Worm (Caenorhabditis elegans) whole organism, L4 larva: ENCODE results near the gene T11F9.1.
A peak's percentile ranks its signal among the peaks of the same experiment; 100 is the strongest.
"Not testable (repeated sequence)": the region's sequence is repeated elsewhere in the genome, so short reads cannot be mapped to it uniquely, and the experiment has no call there.

Source experiments
- F49E8.2 ChIP-seq: sonication (generic microtip); optimal IDR thresholded peaks from 2 replicates; lab custom pipeline; 2016; ENCODE audit warnings: missing compliant biosample characterization, mild to moderate bottlenecking, missing genetic modification characterization, borderline replicate concordance
- ZK337.2 ChIP-seq: fragments of 200-800 bp; sonication (Bioruptor generic); IDR thresholded peaks from 2 replicates; pipeline ENCODE4 v1.3.6; 2022; ENCODE audit warnings: missing genetic modification reagents, missing genetic modification characterization, missing compliant biosample characterization
- ama-1 ChIP-seq: fragments of 150-350 bp; optimal IDR thresholded peaks from 2 replicates; lab custom pipeline; 2014; ENCODE audit warnings: inconsistent platforms, mixed read lengths
- ceh-32 ChIP-seq: sonication (generic microtip); optimal IDR thresholded peaks from 2 replicates; lab custom pipeline; 2016; ENCODE audit warnings: mild to moderate bottlenecking, missing genetic modification characterization, missing compliant biosample characterization; ENCODE audit not compliant: poor library complexity
- ceh-62 ChIP-seq: sonication (generic microtip); optimal IDR thresholded peaks from 2 replicates; lab custom pipeline; 2017; ENCODE audit warnings: missing biosample characterization, missing genetic modification characterization
- cey-2 ChIP-seq: sonication (generic microtip); optimal IDR thresholded peaks from 3 replicates; lab custom pipeline; 2017; ENCODE audit warnings: missing genetic modification characterization, mild to moderate bottlenecking, missing compliant biosample characterization, antibody characterized with exemption, borderline replicate concordance; ENCODE audit not compliant: insufficient read depth
- daf-19 ChIP-seq: fragments of 200-800 bp; sonication (Bioruptor generic); conservative IDR thresholded peaks from 2 replicates; pipeline ENCODE4 v1.3.6; 2022; ENCODE audit warnings: missing genetic modification characterization, missing compliant biosample characterization
- dmd-6 ChIP-seq: fragments of 200-800 bp; sonication (Bioruptor generic); IDR thresholded peaks from 2 replicates; pipeline ENCODE4 v1.3.6; 2022; ENCODE audit warnings: missing genetic modification reagents, missing genetic modification characterization, missing compliant biosample characterization
- dpl-1 ChIP-seq: fragments of 150-350 bp; optimal IDR thresholded peaks from 2 replicates; lab custom pipeline; 2014; ENCODE audit warnings: missing biosample characterization, missing genetic modification reagents, missing genetic modification characterization
- fos-1 ChIP-seq: fragments of 150-350 bp; optimal IDR thresholded peaks from 2 replicates; lab custom pipeline; 2014; ENCODE audit warnings: missing biosample characterization, missing genetic modification characterization
- hif-1 ChIP-seq, 2 experiments: sonication (generic microtip); optimal IDR thresholded peaks; 2 replicates each; lab custom pipeline; 2016 to 2017; ENCODE audit warnings: missing compliant biosample characterization in 2 of 2, missing genetic modification characterization in 2 of 2, missing genetic modification reagents in 2 of 2, missing genotype in 2 of 2, mild to moderate bottlenecking in 1 of 2
- hlh-30 ChIP-seq: sonication (generic microtip); optimal IDR thresholded peaks from 2 replicates; lab custom pipeline; 2017; ENCODE audit warnings: antibody characterized with exemption, mild to moderate bottlenecking, missing genetic modification characterization, missing compliant biosample characterization; ENCODE audit not compliant: insufficient read depth
- lin-15B ChIP-seq: fragments of 150-350 bp; sonication (generic microtip); optimal IDR thresholded peaks from 3 replicates; lab custom pipeline; 2014; ENCODE audit warnings: missing biosample characterization, missing genetic modification characterization
- lir-3 ChIP-seq: sonication (generic microtip); optimal IDR thresholded peaks from 2 replicates; lab custom pipeline; 2016; ENCODE audit warnings: mild to moderate bottlenecking, missing genetic modification characterization, missing compliant biosample characterization
- lsy-2 ChIP-seq, 2 experiments: fragments of 150-350 bp in 1 of 2; sonication (generic microtip) in 1 of 2; optimal IDR thresholded peaks; 2 replicates each; lab custom pipeline; 2014 to 2017; ENCODE audit warnings: missing biosample characterization in 2 of 2, missing genetic modification characterization in 2 of 2
- madf-9 ChIP-seq: fragments of 200-800 bp; sonication (Bioruptor generic); conservative IDR thresholded peaks from 2 replicates; pipeline ENCODE4 v1.3.6; 2022; ENCODE audit warnings: missing genetic modification reagents, missing genetic modification characterization, missing compliant biosample characterization
- mdl-1 ChIP-seq, 2 experiments: fragments of 150-350 bp in 1 of 2; sonication (generic microtip) in 1 of 2; optimal IDR thresholded peaks; 2 replicates each; lab custom pipeline; 2014 to 2017; ENCODE audit warnings: missing biosample characterization in 2 of 2, missing genetic modification characterization in 2 of 2
- mes-2 ChIP-seq: sonication (generic microtip); optimal IDR thresholded peaks from 2 replicates; lab custom pipeline; 2016; ENCODE audit warnings: missing genotype, mild to moderate bottlenecking, missing genetic modification characterization, missing compliant biosample characterization; ENCODE audit not compliant: poor library complexity, severe bottlenecking
- mxl-3 ChIP-seq: fragments of 200-800 bp; sonication (Bioruptor generic); optimal IDR thresholded peaks from 2 replicates; lab custom pipeline; 2018; ENCODE audit warnings: mild to moderate bottlenecking, missing genetic modification characterization, missing compliant biosample characterization
- nhr-102 ChIP-seq: sonication (generic microtip); optimal IDR thresholded peaks from 2 replicates; lab custom pipeline; 2016; ENCODE audit warnings: mild to moderate bottlenecking, missing genetic modification characterization, moderate library complexity, missing compliant biosample characterization
- nhr-11 ChIP-seq: fragments of 150-350 bp; optimal IDR thresholded peaks from 2 replicates; lab custom pipeline; 2014; ENCODE audit warnings: missing biosample characterization, missing genetic modification characterization
- nhr-111 ChIP-seq: fragments of 200-800 bp; sonication (Bioruptor generic); optimal IDR thresholded peaks from 2 replicates; lab custom pipeline; 2018; ENCODE audit warnings: mild to moderate bottlenecking, missing genetic modification characterization, missing compliant biosample characterization
- nhr-28 ChIP-seq: fragments of 150-350 bp; optimal IDR thresholded peaks from 2 replicates; lab custom pipeline; 2014; ENCODE audit warnings: missing biosample characterization, missing genetic modification characterization
- nhr-6 ChIP-seq: fragments of 150-350 bp; optimal IDR thresholded peaks from 2 replicates; lab custom pipeline; 2014; ENCODE audit warnings: missing biosample characterization, missing genetic modification characterization
- nhr-76 ChIP-seq: fragments of 150-350 bp; optimal IDR thresholded peaks from 2 replicates; lab custom pipeline; 2014; ENCODE audit warnings: missing biosample characterization, missing genetic modification characterization
- php-3 ChIP-seq: fragments of 200-800 bp; sonication (Bioruptor generic); IDR thresholded peaks from 2 replicates; pipeline ENCODE4 v1.3.6; 2022; ENCODE audit warnings: missing genetic modification reagents, missing genetic modification characterization, missing compliant biosample characterization
- pqm-1 ChIP-seq: sonication (generic microtip); optimal IDR thresholded peaks from 2 replicates; lab custom pipeline; 2017; ENCODE audit warnings: missing biosample characterization, missing genetic modification characterization
- skn-1 ChIP-seq: fragments of 150-350 bp; optimal IDR thresholded peaks from 2 replicates; lab custom pipeline; 2014; ENCODE audit warnings: missing biosample characterization, missing genetic modification characterization
- unc-130 ChIP-seq: sonication (generic microtip); optimal IDR thresholded peaks from 2 replicates; lab custom pipeline; 2016; ENCODE audit warnings: missing genetic modification reagents, missing genetic modification characterization, missing compliant biosample characterization
- unc-62 ChIP-seq, 3 experiments: fragments of 150-350 bp in 1 of 3; sonication (generic microtip); optimal IDR thresholded peaks in 2 of 3; peaks in 1 of 3; 1 replicate in 1 of 3; 2 replicates in 2 of 3; lab custom pipeline; 2014 to 2017; ENCODE audit warnings: missing biosample characterization in 3 of 3, missing genetic modification characterization in 3 of 3, missing genetic modification reagents in 3 of 3, missing genotype in 1 of 3
- zag-1 ChIP-seq: fragments of 150-350 bp; optimal IDR thresholded peaks from 2 replicates; lab custom pipeline; 2014; ENCODE audit warnings: missing biosample characterization, missing genetic modification characterization
- zip-11 ChIP-seq: fragments of 200-800 bp; sonication (Bioruptor generic); IDR thresholded peaks from 2 replicates; pipeline ENCODE4 v1.3.6; 2022; ENCODE audit warnings: missing genetic modification characterization, missing compliant biosample characterization
- zip-2 ChIP-seq: fragments of 150-350 bp; optimal IDR thresholded peaks from 2 replicates; lab custom pipeline; 2014; ENCODE audit warnings: missing biosample characterization, missing genetic modification characterization

T11F9.1 gene

ce11 chrV:11470210-11470713 is 10.9 kb downstream of the T11F9.1 start, which contains the start of gene aat-6 (continued):
- TF ChIP-seq unc-62 (GFP tag; optimal IDR thresholded peaks at IDR 0.05 in 1 of 2; lab: Kevin White, UChicago), result no peak
- no peak for TF ChIP-seq unc-62 (tag; optimal IDR thresholded peaks at IDR 0.05; lab: Kevin White, UChicago)
- no peak for TF ChIP-seq mes-2 (tag; lab: Kevin White, UChicago)
- no peak for TF ChIP-seq daf-19 (GFP tag; lab: Robert Waterston, UW)
- peak; percentile 94 for TF ChIP-seq dmd-6 (GFP tag; lab: Robert Waterston, UW)
- no peak for TF ChIP-seq madf-9

ce11 chrV:11472209-11472608 is 12.9 kb downstream of the T11F9.1 start, which contains the start of the genes nas-20 and nas-21:
nas-20 (minus strand) TSS chrV:11472309.
nas-21 (plus strand) TSS chrV:11472564.
- TF ChIP-seq lsy-2 (tag; optimal IDR thresholded peaks at IDR 0.05; lab: Kevin White, UChicago) (no peak), zip-2 (tag; lab: Kevin White, UChicago) (no peak), ceh-62 (tag; lab: Kevin White, UChicago) (no peak), skn-1 (tag; lab: Kevin White, UChicago) (no peak), mxl-3 (no peak), fos-1 (tag; lab: Kevin White, UChicago) (no peak), mdl-1 (tag; optimal IDR thresholded peaks at IDR 0.05; lab: Kevin White, UChicago) (no peak), ceh-32 (no peak), zip-11 (GFP tag; lab: Robert Waterston, UW) (no peak), cey-2 (tag; lab: Kevin White, UChicago) (no peak), nhr-6 (tag; lab: Kevin White, UChicago) (no peak), lin-15B (tag; lab: Kevin White, UChicago) (no peak)

ce11 chrV:11474399-11474798 is 15.0 kb downstream of the T11F9.1 start, which contains the start of gene nas-22:
nas-22 (plus strand) TSS chrV:11474699.
- TF ChIP-seq lir-3 (tag; lab: Kevin White, UChicago) (no peak), zag-1 (tag; lab: Kevin White, UChicago) (no peak), pqm-1 (tag; lab: Kevin White, UChicago) (no peak), nhr-76 (tag; lab: Kevin White, UChicago) (no peak), daf-19 (GFP tag; lab: Robert Waterston, UW) (no peak), php-3 (GFP tag; lab: Robert Waterston, UW) (no peak), nhr-6 (tag; lab: Kevin White, UChicago) (no peak), ZK337.2 (no peak), F49E8.2 (tag; lab: Kevin White, UChicago) (no peak), ceh-32 (no peak), dpl-1 (GFP tag; lab: Kevin White, UChicago) (no peak), nhr-102 (tag; lab: Kevin White, UChicago) (no peak), nhr-11 (tag; lab: Kevin White, UChicago) (no peak), nhr-28 (tag; lab: Kevin White, UChicago) (no peak), nhr-111 (GFP tag; lab: Kevin White, UChicago) (no peak)

ce11 chrV:11475638-11476037 is 16.3 kb downstream of the T11F9.1 start, which contains the start of gene T11F9.7:
T11F9.7 (plus strand) TSS chrV:11475938.
- TF ChIP-seq ama-1; hlh-30 (tag; lab: Kevin White, UChicago); hif-1 (tag; optimal IDR thresholded peaks at IDR 0.05; lab: Kevin White, UChicago): not testable (repeated sequence)

- TF ChIP-seq unc-130 (peak; percentile 53), unc-62 (GFP tag; optimal IDR thresholded peaks at IDR 0.05 in 1 of 2; lab: Kevin White, UChicago) (peak in 1 of 2 experiments; percentile 41)
- TF ChIP-seq unc-62 (tag; optimal IDR thresholded peaks at IDR 0.05; lab: Kevin White, UChicago), result not testable (repeated sequence)
Observed at ce11 chrV:11478028-11478427, 18.7 kb downstream of the T11F9.1 start.
